Fruit fly (Drosophila melanogaster): ENCODE data around the gene FoxP.

The FoxP gene

DNA sequence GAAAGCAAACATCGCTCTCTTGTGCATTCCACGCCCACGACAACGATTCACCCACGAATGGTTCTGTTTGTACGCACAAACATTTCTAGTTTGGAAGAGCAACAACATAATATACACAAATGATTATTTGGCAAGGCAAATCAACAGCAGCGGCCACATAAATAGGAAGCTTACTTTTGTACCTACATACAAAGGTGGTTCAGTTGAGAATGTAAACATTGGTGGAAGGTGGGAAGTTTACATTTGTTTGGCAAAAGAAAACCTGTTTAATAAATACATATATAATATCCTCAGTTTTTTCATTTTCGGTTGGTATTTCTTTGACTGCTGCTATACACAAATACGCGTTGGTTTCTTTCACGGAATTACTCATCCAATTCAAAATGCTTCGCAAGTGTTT lies 28.1 kb downstream of the FoxP start (continued):
- TF ChIP-seq zf30C (GFP tag; optimal IDR thresholded peaks at IDR 0.05) (no peak), nau (GFP tag; optimal IDR thresholded peaks at IDR 0.05) (peak; percentile 90), CG9215 (GFP tag; IDR thresholded peaks at IDR 0.05) (no peak), Xrp1 (GFP tag; IDR thresholded peaks at IDR 0.05) (no peak), CG17802 (tag; optimal IDR thresholded peaks at IDR 0.05) (peak; percentile 69), CG13624 (GFP tag; optimal IDR thresholded peaks at IDR 0.05) (peak; percentile 87), CG11504 (tag; optimal IDR thresholded peaks at IDR 0.05) (peak; percentile 93), CG8944 (GFP tag; optimal IDR thresholded peaks at IDR 0.05) (peak; percentile 70), Dad (GFP tag; optimal IDR thresholded peaks at IDR 0.05) (peak; percentile 71), CG4282 (GFP tag; optimal IDR thresholded peaks at IDR 0.05) (peak; percentile 49), jing (GFP tag; optimal IDR thresholded peaks at IDR 0.05) (peak; percentile 83), sima (GFP tag; optimal IDR thresholded peaks at IDR 0.05) (peak; percentile 67), wek (GFP tag; optimal IDR thresholded peaks at IDR 0.05) (peak; percentile 80), CG4360 (GFP tag; IDR thresholded peaks at IDR 0.05) (no peak), CG7556 (GFP tag; optimal IDR thresholded peaks at IDR 0.05) (peak; percentile 82), Chrac-16 (GFP tag; optimal IDR thresholded peaks at IDR 0.05) (peak; percentile 83), gem (tag; optimal IDR thresholded peaks at IDR 0.05) (peak; percentile 94), Pdp1 (GFP tag; optimal IDR thresholded peaks at IDR 0.05) (peak; percentile 83 to 84), CG3995 (GFP tag; optimal IDR thresholded peaks at IDR 0.05) (peak; percentile 56), CG14860 (GFP tag; IDR thresholded peaks at IDR 0.05; ENCODE audit: partially characterized antibody) (no peak), Rfx (GFP tag; IDR thresholded peaks at IDR 0.05) (no peak), Optix (GFP tag; IDR thresholded peaks at IDR 0.05) (no peak), sr (GFP tag; IDR thresholded peaks at IDR 0.05) (no peak), odd (GFP tag; optimal IDR thresholded peaks at IDR 0.05) (peak; percentile 89), CG7372 (GFP tag; IDR thresholded peaks at IDR 0.05) (no peak), unpg (GFP tag; optimal IDR thresholded peaks at IDR 0.05) (peak; percentile 95), CG15601 (tag; optimal IDR thresholded peaks at IDR 0.05) (peak; percentile 85), CG2116 (GFP tag; optimal IDR thresholded peaks at IDR 0.05) (peak; percentile 66), NK7.1 (GFP tag; optimal IDR thresholded peaks at IDR 0.05) (peak; percentile 82), CG4707 (GFP tag; optimal IDR thresholded peaks at IDR 0.05) (peak; percentile 81), pzg (GFP tag; optimal IDR thresholded peaks at IDR 0.05) (peak; percentile 6), HmgD (GFP tag; optimal IDR thresholded peaks at IDR 0.05) (peak; percentile 44), so (GFP tag; IDR thresholded peaks at IDR 0.05) (no peak), Bteb2 (GFP tag; optimal IDR thresholded peaks at IDR 0.05) (peak; percentile 81), CG18599 (GFP tag; optimal IDR thresholded peaks at IDR 0.05) (peak; percentile 92), CG1024 (GFP tag; IDR thresholded peaks at IDR 0.05) (no peak), chif (GFP tag; optimal IDR thresholded peaks at IDR 0.05) (peak; percentile 76 to 80), ssp (GFP tag; IDR thresholded peaks at IDR 0.05) (no peak), mld (GFP tag; IDR thresholded peaks at IDR 0.05; ENCODE audit: partially characterized antibody) (no peak), pb (GFP tag; optimal IDR thresholded peaks at IDR 0.05) (peak; percentile 58), fd96Cb (tag; optimal IDR thresholded peaks at IDR 0.05) (peak; percentile 90), CG9727 (GFP tag; optimal IDR thresholded peaks at IDR 0.05) (peak; percentile 86), CG15073 (GFP tag; optimal IDR thresholded peaks at IDR 0.05) (peak; percentile 55), CG11085 (GFP tag; IDR thresholded peaks at IDR 0.05) (no peak), stc (GFP tag; IDR thresholded peaks at IDR 0.05) (no peak), shn (GFP tag; optimal IDR thresholded peaks at IDR 0.05) (peak; percentile 82), wor (GFP tag; IDR thresholded peaks at IDR 0.05) (no peak), Deaf1 (tag; optimal IDR thresholded peaks at IDR 0.05) (peak; percentile 67), CG7928 (GFP tag; optimal IDR thresholded peaks at IDR 0.05) (peak; percentile 57), toy (GFP tag; IDR thresholded peaks at IDR 0.05) (no peak), ind (GFP tag; optimal IDR thresholded peaks at IDR 0.05) (peak; percentile 92), CG34376 (GFP tag; optimal IDR thresholded peaks at IDR 0.05) (peak; percentile 65)
